Fruit fly (Drosophila melanogaster): ENCODE data around the gene CG4073.

Gene CG4073

DNA sequence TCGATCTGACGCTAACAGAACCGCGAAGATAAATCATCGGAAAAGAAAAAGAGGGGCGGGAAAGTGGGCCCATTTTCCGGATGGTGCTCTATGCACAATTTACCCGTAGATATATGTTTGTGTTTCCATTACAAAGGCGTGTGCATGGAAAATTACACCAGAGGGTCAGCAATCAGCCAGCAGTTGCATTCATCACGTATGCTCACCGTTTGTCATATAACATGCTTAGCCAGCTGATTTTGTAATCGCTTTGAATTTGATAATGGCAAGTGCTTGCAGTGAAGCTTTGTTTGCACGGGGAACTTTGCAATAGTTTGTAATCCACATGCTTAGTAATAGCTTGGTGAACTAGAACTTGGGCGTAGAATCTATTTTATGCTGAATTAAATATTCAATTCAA lies 34.7 kb upstream of the CG4073 start:
- TF ChIP-seq hb (GFP tag; IDR thresholded peaks at IDR 0.05; ENCODE audit: partially characterized antibody) (no peak), gcm (GFP tag; optimal IDR thresholded peaks at IDR 0.05) (peak; percentile 6), bowl (GFP tag; IDR thresholded peaks at IDR 0.05) (no peak), Pdp1 (GFP tag; optimal IDR thresholded peaks at IDR 0.05) (peak in 1 of 2 experiments; percentile 63), ara (GFP tag; IDR thresholded peaks at IDR 0.05) (no peak), gce (GFP tag; IDR thresholded peaks at IDR 0.05) (no peak), sens (GFP tag) (peak; percentile 46), chinmo (GFP tag; IDR thresholded peaks at IDR 0.05; ENCODE audit: partially characterized antibody) (0 out of 4 replicates have a peak, but pooled peaks have one; percentile 38), CG2199 (GFP tag; IDR thresholded peaks at IDR 0.05) (peak; percentile 51; the same call in 1 of the 3 replicates)

DNA sequence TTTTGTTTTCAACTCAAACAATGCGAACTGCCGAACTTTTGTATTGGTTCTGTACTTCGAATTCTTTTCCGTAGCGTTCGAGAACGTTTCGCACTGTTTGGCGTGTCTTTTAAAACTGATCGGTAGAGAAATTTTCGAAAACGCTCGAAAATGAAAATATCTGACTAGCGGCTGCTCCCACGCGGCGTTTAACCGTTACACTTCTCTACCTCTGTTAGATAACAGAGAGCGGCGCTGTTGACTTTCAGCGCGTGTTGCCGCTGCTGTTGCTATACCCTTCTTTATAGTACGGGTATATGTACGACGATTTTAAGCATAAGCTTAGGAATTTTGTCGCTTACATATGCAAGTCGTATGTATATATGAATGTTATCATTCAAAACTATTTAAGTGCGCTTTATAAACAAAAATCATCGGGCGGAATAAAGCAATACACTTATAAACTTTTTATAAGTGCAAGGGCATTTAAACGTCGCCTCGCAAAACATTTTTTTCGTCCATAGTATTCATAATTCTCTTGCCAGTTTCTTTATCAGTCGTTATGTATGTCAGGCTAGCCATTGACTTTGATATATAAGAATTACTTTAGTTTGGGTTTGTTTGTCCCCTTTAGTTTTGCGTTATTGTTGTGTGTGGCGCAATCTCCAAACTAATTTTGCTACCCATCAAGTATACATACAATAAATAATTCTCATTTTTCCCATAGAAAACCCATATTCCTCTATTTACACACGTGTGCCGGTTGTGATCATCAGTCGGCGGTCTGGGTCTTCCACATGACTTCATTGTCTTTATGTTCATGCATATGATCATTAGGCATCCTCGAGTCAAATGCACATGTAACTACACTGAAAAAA lies 33.5 kb upstream of the CG4073 start, which contains the start of gene Phyhd1:
TSS of gene Phyhd1 (minus strand) at position 101 of the 857 bp plus-strand sequence.
- peak; percentile 85 for TF ChIP-seq CG6654 (GFP tag; optimal IDR thresholded peaks at IDR 0.05)
- peak; percentile 82 for TF ChIP-seq Poxn (GFP tag; IDR thresholded peaks at IDR 0.05)
- TF ChIP-seq slp2 (GFP tag; optimal IDR thresholded peaks at IDR 0.05) = peak; percentile 93
- peak; percentile 80 for TF ChIP-seq zen (tag; optimal IDR thresholded peaks at IDR 0.05)
- peak; percentile 82 for TF ChIP-seq Optix (GFP tag; IDR thresholded peaks at IDR 0.05)
- peak; percentile 83 for TF ChIP-seq Jarid2 (GFP tag; optimal IDR thresholded peaks at IDR 0.05)
- TF ChIP-seq CG3163 (GFP tag; optimal IDR thresholded peaks at IDR 0.05) = peak; percentile 85
- peak; percentile 75 for TF ChIP-seq CG15073 (GFP tag; optimal IDR thresholded peaks at IDR 0.05)
- peak; percentile 96 for TF ChIP-seq nmo (GFP tag; optimal IDR thresholded peaks at IDR 0.05)
- peak; percentile 84 for TF ChIP-seq ab (GFP tag; optimal IDR thresholded peaks at IDR 0.05)
- peak; percentile 81 for TF ChIP-seq CG31365 (tag; optimal IDR thresholded peaks at IDR 0.05)
- peak; percentile 93 for TF ChIP-seq NC2α (GFP tag; optimal IDR thresholded peaks at IDR 0.05)
- TF ChIP-seq croc (GFP tag; conservative IDR thresholded peaks at IDR 0.05) = peak; percentile 84
- TF ChIP-seq zen2 (GFP tag; IDR thresholded peaks at IDR 0.05; ENCODE audit: partially characterized antibody) = no peak
- peak; percentile 94 for TF ChIP-seq CG11456 (GFP tag; IDR thresholded peaks at IDR 0.05)
- TF ChIP-seq CG4854 (GFP tag; optimal IDR thresholded peaks at IDR 0.05) = peak; percentile 94
- peak; percentile 96 for TF ChIP-seq org-1 (GFP tag; optimal IDR thresholded peaks at IDR 0.05)
- peak; percentile 92 for TF ChIP-seq CG17361 (GFP tag; IDR thresholded peaks at IDR 0.05)
- peak; percentile 95 to 97 for TF ChIP-seq chif (GFP tag; optimal IDR thresholded peaks at IDR 0.05)
- TF ChIP-seq run (tag; optimal IDR thresholded peaks at IDR 0.05) = peak; percentile 95
- TF ChIP-seq gem (tag; optimal IDR thresholded peaks at IDR 0.05) = peak; percentile 99
- peak; percentile 34 for TF ChIP-seq CG7745 (tag; optimal IDR thresholded peaks at IDR 0.05)
- TF ChIP-seq ara (GFP tag; IDR thresholded peaks at IDR 0.05) = peak; percentile 94
- TF ChIP-seq dm (GFP tag; optimal IDR thresholded peaks at IDR 0.05) = peak; percentile 93
- peak; percentile 41 for TF ChIP-seq Elba2 (GFP tag; optimal IDR thresholded peaks at IDR 0.05)
- TF ChIP-seq corto (GFP tag; optimal IDR thresholded peaks at IDR 0.05) = peak; percentile 82
- TF ChIP-seq eve (GFP tag; optimal IDR thresholded peaks at IDR 0.05) = peak in 1 of 2 experiments; percentile 82
- TF ChIP-seq gt (GFP tag; IDR thresholded peaks at IDR 0.05) = peak; percentile 32; the same call in 1 of the 2 replicates
- peak; percentile 97 for TF ChIP-seq CG7556 (GFP tag; optimal IDR thresholded peaks at IDR 0.05)
- TF ChIP-seq Stat92E (GFP tag; optimal IDR thresholded peaks at IDR 0.05) = peak in 1 of 3 experiments; percentile 82
- TF ChIP-seq Hmr (GFP tag; optimal IDR thresholded peaks at IDR 0.05) = peak; percentile 97
- peak; percentile 79 for TF ChIP-seq grn (GFP tag; optimal IDR thresholded peaks at IDR 0.05)
- peak; percentile 87 for TF ChIP-seq TFAM (GFP tag; optimal IDR thresholded peaks at IDR 0.05)
- TF ChIP-seq gsb-n (tag; optimal IDR thresholded peaks at IDR 0.05) = peak; percentile 97
- peak; percentile 73; the same call in 1 of the 3 replicates for TF ChIP-seq C15 (GFP tag; IDR thresholded peaks at IDR 0.05)
- peak; percentile 96 for TF ChIP-seq maf-S (GFP tag; optimal IDR thresholded peaks at IDR 0.05)
- TF ChIP-seq CG5180 (GFP tag; optimal IDR thresholded peaks at IDR 0.05) = peak; percentile 70
- TF ChIP-seq CG13123 (GFP tag; optimal IDR thresholded peaks at IDR 0.05) = peak; percentile 85
- TF ChIP-seq row (GFP tag; IDR thresholded peaks at IDR 0.05) = peak; percentile 99
